Fruit fly (Drosophila melanogaster) whole organism, wandering third instar larva: ENCODE data around the gene CG15546.

ENCODE experiments used
- CG32264 ChIP-seq: fragments of 200-800 bp; sonication (Bioruptor generic); optimal IDR thresholded peaks from 2 replicates; lab custom pipeline; 2016; ENCODE audit warnings: missing biosample characterization, missing genetic modification characterization
- CG9705 ChIP-seq: fragments of 200-800 bp; sonication (Bioruptor generic); optimal IDR thresholded peaks from 2 replicates; lab custom pipeline; 2018; ENCODE audit warnings: missing biosample characterization, mild to moderate bottlenecking, missing genetic modification characterization
- CrebA ChIP-seq: fragments of 200-800 bp; sonication (Bioruptor generic); optimal IDR thresholded peaks from 2 replicates; lab custom pipeline; 2016; ENCODE audit warnings: missing biosample characterization, mild to moderate bottlenecking, missing genetic modification characterization, borderline replicate concordance
- Dif ChIP-seq: fragments of 200-275, 200-300 bp; sonication (Bioruptor generic); optimal IDR thresholded peaks from 2 replicates; lab custom pipeline; 2018; ENCODE audit warnings: missing biosample characterization, missing genetic modification characterization; ENCODE audit not compliant: partially characterized antibody
- GATAd ChIP-seq: sonication (Bioruptor generic); optimal IDR thresholded peaks from 2 replicates; lab custom pipeline; 2016; ENCODE audit warnings: missing biosample characterization, missing genetic modification characterization
- HLH106 ChIP-seq: fragments of 200-800 bp; optimal IDR thresholded peaks from 3 replicates; lab custom pipeline; 2019; ENCODE audit warnings: missing biosample characterization, mild to moderate bottlenecking, missing genetic modification characterization, moderate library complexity
- Hnf4 ChIP-seq: fragments of 200-800 bp; sonication (Bioruptor generic); optimal IDR thresholded peaks from 2 replicates; lab custom pipeline; 2016; ENCODE audit warnings: missing biosample characterization, mild to moderate bottlenecking, missing genetic modification characterization
- Hr78 ChIP-seq: fragments of >200 bp; optimal IDR thresholded peaks from 2 replicates; lab custom pipeline; 2017; ENCODE audit warnings: missing biosample characterization, missing genetic modification characterization
- Hr83 ChIP-seq: fragments of 200-300 bp; sonication (Bioruptor generic); optimal IDR thresholded peaks from 2 replicates; lab custom pipeline; 2016; ENCODE audit warnings: missing biosample characterization, mild to moderate bottlenecking, missing genetic modification characterization, moderate library complexity; ENCODE audit not compliant: poor library complexity, severe bottlenecking
- Jra ChIP-seq: sonication (Bioruptor generic); optimal IDR thresholded peaks from 2 replicates; lab custom pipeline; 2016; ENCODE audit warnings: missing biosample characterization, missing genetic modification characterization
- Myc ChIP-seq: fragments of >200 bp; optimal IDR thresholded peaks from 2 replicates; lab custom pipeline; 2017
- N ChIP-seq: fragments of >200 bp; optimal IDR thresholded peaks from 2 replicates; lab custom pipeline; 2018; ENCODE audit warnings: missing biosample characterization, missing external identifiers, missing genetic modification characterization
- Rel ChIP-seq, 2 experiments: fragments of 200-800 bp; sonication (Bioruptor generic) in 1 of 2; optimal IDR thresholded peaks; 2 replicates in 1 of 2; 3 replicates in 1 of 2; lab custom pipeline; 2016 to 2019; ENCODE audit warnings: mild to moderate bottlenecking in 2 of 2, missing biosample characterization in 2 of 2, missing genetic modification characterization in 2 of 2, moderate library complexity in 1 of 2
- Sp1 ChIP-seq: fragments of 200-800 bp; sonication (Bioruptor generic); optimal IDR thresholded peaks from 3 replicates; lab custom pipeline; 2019; ENCODE audit warnings: missing biosample characterization, mild to moderate bottlenecking, missing genetic modification characterization, moderate library complexity
- Vsx2 ChIP-seq: fragments of 200-300, 225-300 bp; sonication (Bioruptor generic); optimal IDR thresholded peaks from 2 replicates; lab custom pipeline; 2018; ENCODE audit warnings: missing biosample characterization, missing genetic modification characterization; ENCODE audit not compliant: partially characterized antibody
- br ChIP-seq: fragments of 200-800 bp; sonication (Bioruptor generic); optimal IDR thresholded peaks from 2 replicates; lab custom pipeline; 2016; ENCODE audit warnings: missing biosample characterization, missing genetic modification characterization
- brk ChIP-seq: fragments of 200-800 bp; sonication (Bioruptor generic); optimal IDR thresholded peaks from 2 replicates; lab custom pipeline; 2016; ENCODE audit warnings: missing biosample characterization, mild to moderate bottlenecking, missing genetic modification characterization
- dl ChIP-seq, 2 experiments: fragments of 175-275, 200-275 bp in 1 of 2; fragments of 200-275 bp in 1 of 2; sonication (Bioruptor generic); optimal IDR thresholded peaks; lab custom pipeline; 2018; ENCODE audit warnings: mild to moderate bottlenecking in 2 of 2, missing biosample characterization in 2 of 2, missing genetic modification characterization in 2 of 2, moderate library complexity in 2 of 2; ENCODE audit not compliant: partially characterized antibody in 2 of 2, insufficient read depth in 1 of 2
- dmrt93B ChIP-seq: fragments of 200-800 bp; sonication (Bioruptor generic); optimal IDR thresholded peaks from 2 replicates; lab custom pipeline; 2018; ENCODE audit warnings: missing biosample characterization, mild to moderate bottlenecking, missing genetic modification characterization
- dsf ChIP-seq: sonication (Bioruptor generic); optimal IDR thresholded peaks from 2 replicates; lab custom pipeline; 2016; ENCODE audit warnings: missing biosample characterization, missing genetic modification characterization, borderline replicate concordance
- ey ChIP-seq: fragments of 200-800 bp; sonication (Bioruptor generic); optimal IDR thresholded peaks from 2 replicates; lab custom pipeline; 2016; ENCODE audit warnings: missing biosample characterization, missing genetic modification characterization
- h ChIP-seq: fragments of 200-800 bp; sonication (Bioruptor generic); optimal IDR thresholded peaks from 3 replicates; lab custom pipeline; 2016; ENCODE audit warnings: missing biosample characterization, mild to moderate bottlenecking, missing genetic modification characterization
- jim ChIP-seq: fragments of 175-275, 200-325 bp; sonication (Bioruptor generic); optimal IDR thresholded peaks from 2 replicates; lab custom pipeline; 2016; ENCODE audit warnings: missing biosample characterization, mild to moderate bottlenecking, missing genetic modification characterization
- psq ChIP-seq: fragments of 200-800 bp; sonication (Bioruptor generic); optimal IDR thresholded peaks from 3 replicates; lab custom pipeline; 2017; ENCODE audit warnings: missing biosample characterization, mild to moderate bottlenecking, missing genetic modification characterization, moderate library complexity
- rgr ChIP-seq: fragments of 200-800 bp; sonication (Bioruptor generic); optimal IDR thresholded peaks from 3 replicates; lab custom pipeline; 2016; ENCODE audit warnings: missing biosample characterization, mild to moderate bottlenecking, missing genetic modification characterization
- sage ChIP-seq: fragments of 200-800 bp; sonication (Bioruptor generic); optimal IDR thresholded peaks from 2 replicates; lab custom pipeline; 2016; ENCODE audit warnings: missing biosample characterization, mild to moderate bottlenecking, missing genetic modification characterization
- sv ChIP-seq: fragments of 200-800 bp; sonication (Bioruptor generic); optimal IDR thresholded peaks from 3 replicates; lab custom pipeline; 2016; ENCODE audit warnings: missing biosample characterization, missing genetic modification characterization
- tai ChIP-seq: sonication (Bioruptor generic); optimal IDR thresholded peaks from 2 replicates; lab custom pipeline; 2016; ENCODE audit warnings: missing biosample characterization, missing genetic modification characterization

Gene CG15546

dm6 chr3R:30903994-30904393, 28.0 kb upstream of the CG15546 start:
- no peak for TF ChIP-seq sage
- no peak for TF ChIP-seq Hr78 (GFP tag; lab: Kevin White, UChicago)
- TF ChIP-seq GATAd = no peak
- no peak for TF ChIP-seq Hnf4 (GFP tag; lab: Kevin White, UChicago)
- TF ChIP-seq dsf = no peak
- TF ChIP-seq h = no peak
- no peak for TF ChIP-seq brk (GFP tag; lab: Kevin White, UChicago)
- no peak for TF ChIP-seq CG9705 (GFP tag; lab: Kevin White, UChicago)
- TF ChIP-seq, all 38 proteins: peak for 0

- no peak for TF ChIP-seq Sp1 (GFP tag; lab: Kevin White, UChicago)
- no peak for TF ChIP-seq dsf
- no peak for TF ChIP-seq CG9705 (GFP tag; lab: Kevin White, UChicago)
- TF ChIP-seq dmrt93B = no peak
- no peak for TF ChIP-seq Hnf4 (GFP tag; lab: Kevin White, UChicago)
- TF ChIP-seq rgr = no peak
- no peak for TF ChIP-seq dl (GFP tag; optimal IDR thresholded peaks at IDR 0.05; lab: Kevin White, UChicago; ENCODE audit: insufficient read depth in 1 of 2, partially characterized antibody in 2 of 2)
- no peak for TF ChIP-seq Myc
- no peak for TF ChIP-seq ey
- no peak for TF ChIP-seq sage
- TF ChIP-seq Dif (GFP tag; lab: Kevin White, UChicago) = no peak
- no peak for TF ChIP-seq HLH106 (tag; lab: Kevin White, UChicago)
- TF ChIP-seq jim = no peak
- TF ChIP-seq Hr78 (GFP tag; lab: Kevin White, UChicago) = no peak
Measured at dm6 chr3R:30902061-30902460, 26.1 kb upstream of the CG15546 start, which contains the start of gene CG33483. Gene CG33483 (minus strand): TSS chr3R:30902161.

- TF ChIP-seq Hnf4 (GFP tag; lab: Kevin White, UChicago) (no peak), psq (GFP tag; lab: Kevin White, UChicago) (no peak), GATAd (no peak), Hr83 (no peak), N (GFP tag; lab: Kevin White, UChicago) (no peak), br (no peak)
Measured at dm6 chr3R:30893738-30894137, 17.8 kb upstream of the CG15546 start, which contains the start of gene Cyp4c3. Gene Cyp4c3 (plus strand): TSS chr3R:30894038.

dm6 chr3R:30890045-30890444, 14.1 kb upstream of the CG15546 start:
- peak; percentile 23 for TF ChIP-seq rgr
- TF ChIP-seq Vsx2 (GFP tag; lab: Kevin White, UChicago) = no peak

dm6 chr3R:30888550-30889259, 12.7 kb upstream of the CG15546 start, which contains the start of gene Sap-r:
Gene Sap-r (minus strand): TSS chr3R:30889062.
- TF ChIP-seq HLH106 (tag; lab: Kevin White, UChicago) (peak; percentile 12), CG9705 (GFP tag; lab: Kevin White, UChicago) (no peak), Myc (peak; percentile 27), sv (GFP tag; lab: Kevin White, UChicago) (no peak), CrebA (GFP tag; lab: Kevin White, UChicago) (no peak), Sp1 (GFP tag; lab: Kevin White, UChicago) (peak; percentile 57), sage (no peak), br (peak; percentile 38), psq (GFP tag; lab: Kevin White, UChicago) (peak; percentile 60), Dif (GFP tag; lab: Kevin White, UChicago) (peak; percentile 44), Hr83 (no peak), h (peak; percentile 43), Rel (GFP tag; optimal IDR thresholded peaks at IDR 0.05; lab: Kevin White, UChicago) (no peak), Rel (tag; optimal IDR thresholded peaks at IDR 0.05; lab: Kevin White, UChicago) (peak; percentile 66), ey (no peak), CG32264 (GFP tag; lab: Kevin White, UChicago) (peak; percentile 14), tai (GFP tag; lab: Kevin White, UChicago) (peak; percentile 22), Jra (GFP tag; lab: Kevin White, UChicago) (peak; percentile 12)
